Fruit fly (Drosophila melanogaster) whole organism, embryonic: ENCODE measurements around the gene Sgt1.

Experiments used
- Abd-B ChIP-seq: fragments of 200-800 bp; sonication (Bioruptor generic); optimal IDR thresholded peaks from 2 replicates; lab custom pipeline; 2018; ENCODE audit warnings: missing biosample characterization, mild to moderate bottlenecking, missing genetic modification characterization, moderate library complexity
- Blimp-1 ChIP-seq: fragments of 200-800 bp; sonication (Bioruptor generic); optimal IDR thresholded peaks from 3 replicates; lab custom pipeline; 2018; ENCODE audit warnings: missing biosample characterization, missing genetic modification characterization, mild to moderate bottlenecking, moderate library complexity, missing genetic modification reagents
- CG10366 ChIP-seq: fragments of 200-800 bp; sonication (Bioruptor generic); IDR thresholded peaks from 2 replicates; pipeline ENCODE4 v1.3.6; 2022; ENCODE audit warnings: missing biosample characterization, missing genetic modification characterization
- CG10462 ChIP-seq: fragments of 200-800 bp; sonication (Bioruptor generic); optimal IDR thresholded peaks from 2 replicates; lab custom pipeline; 2016; ENCODE audit warnings: missing biosample characterization, missing genetic modification characterization
- CG10543 ChIP-seq: fragments of 200-800 bp; sonication (Bioruptor generic); optimal IDR thresholded peaks from 3 replicates; lab custom pipeline; 2017; ENCODE audit warnings: missing biosample characterization, mild to moderate bottlenecking, missing genetic modification characterization, moderate library complexity
- CG13894 ChIP-seq: fragments of 200-800 bp; sonication (Bioruptor generic); optimal IDR thresholded peaks from 3 replicates; lab custom pipeline; 2018; ENCODE audit warnings: missing biosample characterization, mild to moderate bottlenecking, missing genetic modification characterization, moderate library complexity
- CG14710 ChIP-seq: fragments of 200-800 bp; sonication (Bioruptor generic); optimal IDR thresholded peaks from 3 replicates; lab custom pipeline; 2019; ENCODE audit warnings: missing biosample characterization, mild to moderate bottlenecking, missing genetic modification characterization, moderate library complexity
- CG1603 ChIP-seq: fragments of 200-800 bp; sonication (Bioruptor generic); optimal IDR thresholded peaks from 2 replicates; lab custom pipeline; 2019; ENCODE audit warnings: missing biosample characterization, mild to moderate bottlenecking, missing genetic modification characterization, moderate library complexity
- CG17361 ChIP-seq: fragments of 200-800 bp; sonication (Bioruptor generic); IDR thresholded peaks from 3 replicates; pipeline ENCODE4 v1.3.6; 2022; ENCODE audit warnings: missing biosample characterization, missing genetic modification characterization
- CG18619 ChIP-seq: fragments of 200-800 bp; sonication (Bioruptor generic); optimal IDR thresholded peaks from 3 replicates; lab custom pipeline; 2017; ENCODE audit warnings: missing biosample characterization, mild to moderate bottlenecking, missing genetic modification characterization
- CG2116 ChIP-seq: fragments of 200-800 bp; sonication (Bioruptor generic); optimal IDR thresholded peaks from 3 replicates; lab custom pipeline; 2018; ENCODE audit warnings: missing biosample characterization, mild to moderate bottlenecking, missing genetic modification characterization
- CG3065 ChIP-seq: fragments of 200-800 bp; sonication (Bioruptor generic); optimal IDR thresholded peaks from 2 replicates; lab custom pipeline; 2016; ENCODE audit warnings: missing biosample characterization, missing genetic modification characterization
- CG33213 ChIP-seq: fragments of 200-800 bp; sonication (Bioruptor generic); optimal IDR thresholded peaks from 3 replicates; lab custom pipeline; 2016; ENCODE audit warnings: missing biosample characterization, missing genetic modification characterization
- CG34224 ChIP-seq: fragments of 200-800 bp; sonication (Bioruptor generic); IDR thresholded peaks from 3 replicates; pipeline ENCODE4 v1.3.6; 2022; ENCODE audit warnings: missing biosample characterization, missing genetic modification characterization; ENCODE audit not compliant: partially characterized antibody
- CG6791 ChIP-seq: fragments of 200-800 bp; sonication (Bioruptor generic); IDR thresholded peaks from 3 replicates; pipeline ENCODE4 v1.3.6; 2022; ENCODE audit warnings: missing biosample characterization, missing genetic modification characterization; ENCODE audit not compliant: partially characterized antibody
- Dbx ChIP-seq: fragments of 200-800 bp; sonication (Bioruptor generic); IDR thresholded peaks from 3 replicates; pipeline ENCODE4 v1.3.6; 2022; ENCODE audit warnings: missing biosample characterization, missing genetic modification characterization
- Dp ChIP-seq: fragments of 200-800 bp; sonication (Bioruptor generic); optimal IDR thresholded peaks from 2 replicates; lab custom pipeline; 2018; ENCODE audit warnings: missing biosample characterization, mild to moderate bottlenecking, missing genetic modification characterization, moderate library complexity
- Dref ChIP-seq: fragments of 200-800 bp; sonication (Bioruptor generic); IDR thresholded peaks from 2 replicates; pipeline ENCODE4 v1.3.6; 2022; ENCODE audit warnings: missing biosample characterization, missing genetic modification characterization
- Drgx ChIP-seq: fragments of 200-800 bp; sonication (Bioruptor generic); IDR thresholded peaks from 2 replicates; pipeline ENCODE4 v1.3.6; 2022; ENCODE audit warnings: missing biosample characterization, missing genetic modification characterization
- E2f2 ChIP-seq: fragments of 200-800 bp; sonication (Bioruptor generic); IDR thresholded peaks from 2 replicates; pipeline ENCODE4 v1.3.6; 2022; ENCODE audit warnings: missing biosample characterization, missing genetic modification characterization
- HHEX ChIP-seq: fragments of 200-800 bp; sonication (Bioruptor generic); optimal IDR thresholded peaks from 3 replicates; lab custom pipeline; 2017; ENCODE audit warnings: missing biosample characterization, mild to moderate bottlenecking, missing genetic modification characterization, missing genetic modification reagents
- HLH4C ChIP-seq: fragments of 200-800 bp; sonication (Bioruptor generic); IDR thresholded peaks from 3 replicates; pipeline ENCODE4 v1.3.6; 2022; ENCODE audit warnings: missing biosample characterization, missing genetic modification characterization; ENCODE audit not compliant: partially characterized antibody
- HLH54F ChIP-seq: fragments of 200-800 bp; sonication (Bioruptor generic); optimal IDR thresholded peaks from 3 replicates; lab custom pipeline; 2016; ENCODE audit warnings: missing biosample characterization, missing genetic modification characterization
- MESR4 ChIP-seq: fragments of 200-800 bp; sonication (Bioruptor generic); optimal IDR thresholded peaks from 2 replicates; lab custom pipeline; 2018; ENCODE audit warnings: missing biosample characterization, mild to moderate bottlenecking, missing genetic modification characterization, moderate library complexity
- Mad ChIP-seq: fragments of 200-800 bp; sonication (Bioruptor generic); optimal IDR thresholded peaks from 2 replicates; lab custom pipeline; 2016; ENCODE audit warnings: missing biosample characterization, missing genetic modification characterization
- Med ChIP-seq: fragments of 200-800 bp; sonication (Bioruptor generic); peaks from one replicate; lab custom pipeline; 2016; ENCODE audit warnings: missing biosample characterization, missing genetic modification characterization, mild to moderate bottlenecking, inconsistent platforms, moderate library complexity
- NfI ChIP-seq: fragments of 200-800 bp; sonication (Bioruptor generic); optimal IDR thresholded peaks from 3 replicates; lab custom pipeline; 2018; ENCODE audit warnings: missing biosample characterization, mild to moderate bottlenecking, missing genetic modification characterization, moderate library complexity
- Pdp1 ChIP-seq, 2 experiments: fragments of 200-800 bp; sonication (Bioruptor generic); optimal IDR thresholded peaks; 3 replicates each; lab custom pipeline; 2016; ENCODE audit warnings: missing biosample characterization in 2 of 2, missing genetic modification characterization in 2 of 2, mild to moderate bottlenecking in 1 of 2, moderate library complexity in 1 of 2
- Ptx1 ChIP-seq: fragments of 200-800 bp; sonication (Bioruptor generic); IDR thresholded peaks from 2 replicates; pipeline ENCODE4 v1.3.6; 2022; ENCODE audit warnings: missing biosample characterization, missing genetic modification characterization
- Rfx ChIP-seq: fragments of 200-800 bp; sonication (Bioruptor generic); IDR thresholded peaks from 2 replicates; pipeline ENCODE4 v1.3.6; 2022; ENCODE audit warnings: missing biosample characterization, missing genetic modification characterization
- Sry-β ChIP-seq: fragments of 200-800 bp; sonication (Bioruptor generic); optimal IDR thresholded peaks from 2 replicates; lab custom pipeline; 2018; ENCODE audit warnings: missing biosample characterization, mild to moderate bottlenecking, missing genetic modification characterization, moderate library complexity
- Xbp1 ChIP-seq: fragments of 200-800 bp; sonication (Bioruptor generic); optimal IDR thresholded peaks from 3 replicates; lab custom pipeline; 2016; ENCODE audit warnings: missing biosample characterization, mild to moderate bottlenecking, missing genetic modification characterization
- ac ChIP-seq: fragments of 200-800 bp; sonication (Bioruptor generic); optimal IDR thresholded peaks from 3 replicates; lab custom pipeline; 2017; ENCODE audit warnings: missing biosample characterization, mild to moderate bottlenecking, missing genetic modification characterization
- ato ChIP-seq: fragments of 200-800 bp; sonication (Bioruptor generic); IDR thresholded peaks from 2 replicates; pipeline ENCODE4 v1.3.6; 2022; ENCODE audit warnings: missing biosample characterization, missing genetic modification characterization; ENCODE audit not compliant: partially characterized antibody
- bbx ChIP-seq: fragments of 200-800 bp; sonication (Bioruptor generic); IDR thresholded peaks from 2 replicates; pipeline ENCODE4 v1.3.6; 2022; ENCODE audit warnings: missing biosample characterization, missing genetic modification characterization; ENCODE audit not compliant: partially characterized antibody
- bowl ChIP-seq: fragments of 200-800 bp; sonication (Bioruptor generic); IDR thresholded peaks from 2 replicates; pipeline ENCODE4 v1.3.6; 2022; ENCODE audit warnings: missing biosample characterization, missing genetic modification characterization
- chif ChIP-seq, 2 experiments: fragments of 200-800 bp; sonication (Bioruptor generic); optimal IDR thresholded peaks; 3 replicates each; lab custom pipeline; 2016; ENCODE audit warnings: missing biosample characterization in 2 of 2, missing genetic modification characterization in 2 of 2
- crp ChIP-seq, 2 experiments: fragments of 200-800 bp; sonication (Bioruptor generic); optimal IDR thresholded peaks; 2 replicates in 1 of 2; 3 replicates in 1 of 2; lab custom pipeline; 2017; ENCODE audit warnings: missing biosample characterization in 2 of 2, missing genetic modification characterization in 2 of 2, mild to moderate bottlenecking in 1 of 2, moderate library complexity in 1 of 2
- dysf ChIP-seq: fragments of 200-800 bp; sonication (Bioruptor generic); IDR thresholded peaks from 3 replicates; pipeline ENCODE4 v1.3.6; 2022; ENCODE audit warnings: missing biosample characterization, missing genetic modification characterization
- ewg ChIP-seq: fragments of 200-800 bp; sonication (Bioruptor generic); optimal IDR thresholded peaks from 3 replicates; lab custom pipeline; 2017; ENCODE audit warnings: mild to moderate bottlenecking, missing biosample characterization, missing genetic modification reagents, missing genetic modification characterization
- kay ChIP-seq: fragments of 200-800 bp; sonication (Bioruptor generic); optimal IDR thresholded peaks from 2 replicates; lab custom pipeline; 2016; ENCODE audit warnings: missing biosample characterization, missing genetic modification characterization
- lola ChIP-seq, 3 experiments: fragments of >200 bp in 2 of 3; fragments of 200-800 bp in 1 of 3; sonication (Bioruptor generic) in 1 of 3; optimal IDR thresholded peaks; 2 replicates each; lab custom pipeline; 2017 to 2019; ENCODE audit warnings: missing biosample characterization in 3 of 3, missing genetic modification characterization in 3 of 3, mild to moderate bottlenecking in 1 of 3, moderate library complexity in 1 of 3
- mam ChIP-seq: fragments of 200-800 bp; sonication (Bioruptor generic); optimal IDR thresholded peaks from 3 replicates; lab custom pipeline; 2016; ENCODE audit warnings: missing biosample characterization, missing genetic modification characterization
- nom ChIP-seq: fragments of 200-800 bp; sonication (Bioruptor generic); optimal IDR thresholded peaks from 2 replicates; lab custom pipeline; 2017; ENCODE audit warnings: missing biosample characterization, missing genetic modification characterization, mild to moderate bottlenecking, moderate library complexity, missing genetic modification reagents
- pb ChIP-seq: fragments of 200-800 bp; sonication (Bioruptor generic); optimal IDR thresholded peaks from 3 replicates; lab custom pipeline; 2016; ENCODE audit warnings: missing biosample characterization, missing genetic modification characterization
- peb ChIP-seq: fragments of 200-800 bp; sonication (Bioruptor generic); IDR thresholded peaks from 2 replicates; pipeline ENCODE4 v1.3.6; 2022; ENCODE audit warnings: missing biosample characterization, missing genetic modification characterization
- pita ChIP-seq: fragments of 200-800 bp; sonication (Bioruptor generic); optimal IDR thresholded peaks from 2 replicates; lab custom pipeline; 2017; ENCODE audit warnings: missing biosample characterization, mild to moderate bottlenecking, missing genetic modification characterization

The Sgt1 gene

DNA sequence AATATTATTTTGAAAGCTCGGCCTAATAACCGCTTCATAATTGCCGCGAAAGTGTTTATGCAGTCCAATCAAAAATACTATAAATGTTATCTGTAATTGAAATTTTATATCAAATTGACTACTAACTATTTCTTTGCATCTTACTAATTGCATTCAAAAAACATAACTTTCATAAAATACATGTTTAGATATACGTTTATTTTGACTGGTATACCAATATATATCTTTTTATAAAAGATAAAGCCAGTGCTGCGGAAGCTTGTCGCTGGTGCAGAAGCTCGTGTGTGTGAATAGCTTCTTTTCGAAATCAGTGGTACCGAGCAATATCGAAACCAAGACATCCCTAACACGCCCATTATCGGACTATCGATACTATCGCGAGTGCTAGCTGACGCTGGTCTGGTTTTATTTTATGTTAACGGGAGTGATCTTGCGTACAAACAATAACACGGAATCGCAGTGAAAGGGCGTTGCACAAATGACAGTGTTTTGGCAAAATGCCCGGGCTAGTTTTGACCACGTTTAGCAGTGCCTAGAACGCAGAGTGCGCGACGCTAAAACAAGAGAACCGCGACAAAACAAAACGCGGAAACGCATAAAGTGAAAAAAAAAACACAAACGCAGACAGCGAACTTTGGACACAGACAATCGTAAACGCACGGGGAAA is 44.5 kb upstream of the Sgt1 start, which contains the start of gene Atg13 (continued):
- peak; percentile 37 for TF ChIP-seq Rfx (GFP tag; lab: Robert Waterston, UW)
- peak; percentile 75; the same call in 1 of the 2 replicates for TF ChIP-seq Drgx
- peak; percentile 54 for TF ChIP-seq Abd-B (GFP tag; lab: Kevin White, UChicago)
- no peak for TF ChIP-seq CG33213
- TF ChIP-seq CG17361 (GFP tag; lab: Robert Waterston, UW), result peak; percentile 79
- TF ChIP-seq ewg, result no peak
- TF ChIP-seq ato, result peak; percentile 79
- TF ChIP-seq pita (GFP tag; lab: Kevin White, UChicago), result no peak
- TF ChIP-seq pb, result no peak
- TF ChIP-seq Mad, result peak; percentile 30
- TF ChIP-seq crp (GFP tag; optimal IDR thresholded peaks at IDR 0.05; lab: Kevin White, UChicago), result peak in 1 of 2 experiments; percentile 26
- no peak for TF ChIP-seq peb (GFP tag; lab: Robert Waterston, UW)
- peak; percentile 96 for TF ChIP-seq CG2116 (GFP tag; lab: Kevin White, UChicago)
- TF ChIP-seq lola (GFP tag; optimal IDR thresholded peaks at IDR 0.05; lab: Kevin White, UChicago), result peak in 1 of 3 experiments; percentile 34
- peak; percentile 27; the same call in 1 of the 3 replicates for TF ChIP-seq dysf (GFP tag; lab: Robert Waterston, UW)
- TF ChIP-seq CG10462, result no peak
- TF ChIP-seq mam (GFP tag; lab: Kevin White, UChicago), result peak; percentile 5
- peak; percentile 81 for TF ChIP-seq CG14710 (tag; lab: Kevin White, UChicago)
- TF ChIP-seq Sry-β (GFP tag; lab: Kevin White, UChicago), result peak; percentile 11
- peak; percentile 15 for TF ChIP-seq HLH54F
- no peak for TF ChIP-seq CG10543 (GFP tag; lab: Kevin White, UChicago)
- TF ChIP-seq bowl (GFP tag; lab: Robert Waterston, UW), result no peak
- TF ChIP-seq CG34224 (GFP tag; lab: Robert Waterston, UW), result peak; percentile 68
- peak in 1 of 2 experiments; percentile 38 for TF ChIP-seq chif (GFP tag; optimal IDR thresholded peaks at IDR 0.05; lab: Kevin White, UChicago)
- peak; percentile 34; the same call in 1 of the 2 replicates for TF ChIP-seq Ptx1 (GFP tag; lab: Robert Waterston, UW)
- TF ChIP-seq CG3065 (GFP tag; lab: Kevin White, UChicago), result peak; percentile 0
- peak; percentile 91 for TF ChIP-seq CG6791 (GFP tag; lab: Robert Waterston, UW)
- TF ChIP-seq HHEX (GFP tag; lab: Kevin White, UChicago), result no peak
- peak in 1 of 2 experiments; percentile 9 for TF ChIP-seq Pdp1 (GFP tag; optimal IDR thresholded peaks at IDR 0.05; lab: Kevin White, UChicago)
- peak; percentile 7 for TF ChIP-seq NfI (GFP tag; lab: Kevin White, UChicago)
- TF ChIP-seq Blimp-1, result peak; percentile 2
- TF ChIP-seq HLH4C (GFP tag; lab: Robert Waterston, UW), result peak; percentile 69
- TF ChIP-seq nom, result peak; percentile 98
- peak; percentile 16 for TF ChIP-seq CG1603

DNA sequence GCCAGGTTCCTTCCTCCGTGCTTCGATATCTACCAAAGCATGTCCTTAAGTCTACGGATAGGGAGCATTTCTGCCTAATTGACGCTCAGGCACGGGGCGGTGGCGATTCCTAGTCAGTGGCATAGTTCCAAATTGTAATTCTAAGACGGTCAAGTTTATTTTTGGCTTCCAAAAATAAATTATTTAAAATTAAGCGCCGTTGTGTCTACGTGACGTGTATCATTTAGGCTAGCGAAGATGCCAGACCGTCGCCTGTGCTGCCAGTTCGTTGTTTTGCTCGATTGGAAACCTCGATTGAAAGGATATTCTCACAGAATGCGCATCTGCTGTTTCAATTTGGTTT is 44.0 kb upstream of the Sgt1 start:
- TF ChIP-seq Xbp1 (peak; percentile 89), Dref (GFP tag; lab: Robert Waterston, UW) (peak; percentile 41), Dp (GFP tag; lab: Kevin White, UChicago) (peak; percentile 71), Dbx (GFP tag; lab: Robert Waterston, UW) (no peak), peb (GFP tag; lab: Robert Waterston, UW) (no peak), MESR4 (peak; percentile 28), E2f2 (GFP tag; lab: Robert Waterston, UW) (peak; percentile 81), kay (GFP tag; lab: Kevin White, UChicago) (peak; percentile 21), bbx (peak; percentile 13; the same call in 1 of the 2 replicates), CG13894 (tag; lab: Kevin White, UChicago) (no peak), ac (GFP tag; lab: Kevin White, UChicago) (no peak), Med (GFP tag; lab: Kevin White, UChicago) (peak; percentile 34), CG18619 (GFP tag; lab: Kevin White, UChicago) (peak; percentile 17), CG10366 (GFP tag; lab: Robert Waterston, UW) (no peak)
